Fruit fly (Drosophila melanogaster) whole organism, embryonic: ENCODE data around the gene Rbcn-3B.

Experiments used
- Atf3 ChIP-seq: fragments of 200-800 bp; sonication (Bioruptor generic); optimal IDR thresholded peaks from 3 replicates; lab custom pipeline; 2016; ENCODE audit warnings: missing biosample characterization, missing genetic modification characterization
- Blimp-1 ChIP-seq: fragments of 200-800 bp; sonication (Bioruptor generic); optimal IDR thresholded peaks from 3 replicates; lab custom pipeline; 2018; ENCODE audit warnings: missing biosample characterization, missing genetic modification characterization, mild to moderate bottlenecking, moderate library complexity, missing genetic modification reagents
- Bteb2 ChIP-seq: fragments of 200-800 bp; sonication (Bioruptor generic); optimal IDR thresholded peaks from 2 replicates; lab custom pipeline; 2016; ENCODE audit warnings: missing biosample characterization, missing genetic modification characterization
- CG10274 ChIP-seq: fragments of 200-800 bp; sonication (Bioruptor generic); optimal IDR thresholded peaks from 3 replicates; lab custom pipeline; 2017; ENCODE audit warnings: missing biosample characterization, mild to moderate bottlenecking, missing genetic modification characterization
- CG11085 ChIP-seq: fragments of 200-800 bp; sonication (Bioruptor generic); IDR thresholded peaks from 2 replicates; pipeline ENCODE4 v1.3.6; 2022; ENCODE audit warnings: missing biosample characterization, missing genetic modification characterization
- CG11247 ChIP-seq: fragments of 200-800 bp; sonication (Bioruptor generic); IDR thresholded peaks from 2 replicates; pipeline ENCODE4 v1.3.6; 2022; ENCODE audit warnings: missing biosample characterization, missing genetic modification characterization
- CG14441 ChIP-seq: fragments of 200-800 bp; sonication (Bioruptor generic); IDR thresholded peaks from 2 replicates; pipeline ENCODE4 v1.3.6; 2022; ENCODE audit warnings: missing biosample characterization, missing genetic modification characterization
- CG14667 ChIP-seq: fragments of 200-800 bp; sonication (Bioruptor generic); IDR thresholded peaks from 2 replicates; pipeline ENCODE4 v1.3.6; 2022; ENCODE audit warnings: missing biosample characterization, missing genetic modification characterization
- CG14710 ChIP-seq: fragments of 200-800 bp; sonication (Bioruptor generic); optimal IDR thresholded peaks from 3 replicates; lab custom pipeline; 2019; ENCODE audit warnings: missing biosample characterization, mild to moderate bottlenecking, missing genetic modification characterization, moderate library complexity
- CG15479 ChIP-seq: fragments of 200-800 bp; sonication (Bioruptor generic); optimal IDR thresholded peaks from 3 replicates; lab custom pipeline; 2019; ENCODE audit warnings: missing biosample characterization, mild to moderate bottlenecking, missing genetic modification characterization, moderate library complexity
- CG15514 ChIP-seq: fragments of 200-800 bp; sonication (Bioruptor generic); optimal IDR thresholded peaks from 3 replicates; lab custom pipeline; 2017; ENCODE audit warnings: missing biosample characterization, missing genetic modification characterization, mild to moderate bottlenecking, moderate library complexity, missing genetic modification reagents
- CG2875 ChIP-seq: fragments of 200-800 bp; sonication (Bioruptor generic); optimal IDR thresholded peaks from 2 replicates; lab custom pipeline; 2017; ENCODE audit warnings: missing biosample characterization, mild to moderate bottlenecking, missing genetic modification characterization, missing genetic modification reagents
- CG3281 ChIP-seq: fragments of 200-800 bp; sonication (Bioruptor generic); optimal IDR thresholded peaks from 3 replicates; lab custom pipeline; 2017; ENCODE audit warnings: missing biosample characterization, mild to moderate bottlenecking, missing genetic modification characterization
- CG4707 ChIP-seq: fragments of 200-800 bp; sonication (Bioruptor generic); optimal IDR thresholded peaks from 2 replicates; lab custom pipeline; 2018; ENCODE audit warnings: missing biosample characterization, mild to moderate bottlenecking, missing genetic modification characterization, moderate library complexity
- CG4854 ChIP-seq: fragments of 200-800 bp; sonication (Bioruptor generic); optimal IDR thresholded peaks from 2 replicates; lab custom pipeline; 2016; ENCODE audit warnings: missing biosample characterization, missing genetic modification characterization, inconsistent platforms
- CG6791 ChIP-seq: fragments of 200-800 bp; sonication (Bioruptor generic); IDR thresholded peaks from 3 replicates; pipeline ENCODE4 v1.3.6; 2022; ENCODE audit warnings: missing biosample characterization, missing genetic modification characterization; ENCODE audit not compliant: partially characterized antibody
- CG7786 ChIP-seq: fragments of 200-800 bp; sonication (Bioruptor generic); optimal IDR thresholded peaks from 2 replicates; lab custom pipeline; 2016; ENCODE audit warnings: missing biosample characterization, missing genetic modification characterization
- CG7987 ChIP-seq: fragments of 200-800 bp; sonication (Bioruptor generic); optimal IDR thresholded peaks from 2 replicates; lab custom pipeline; 2018; ENCODE audit warnings: missing biosample characterization, mild to moderate bottlenecking, missing genetic modification characterization, moderate library complexity
- CG8281 ChIP-seq: fragments of 200-800 bp; sonication (Bioruptor generic); optimal IDR thresholded peaks from 2 replicates; lab custom pipeline; 2018; ENCODE audit warnings: missing biosample characterization, mild to moderate bottlenecking, missing genetic modification characterization, moderate library complexity
- CG8290 ChIP-seq, 3 experiments: fragments of 200-800 bp; sonication (Bioruptor generic); optimal IDR thresholded peaks; 2 replicates each; lab custom pipeline; 2016 to 2019; ENCODE audit warnings: missing biosample characterization in 3 of 3, missing genetic modification characterization in 3 of 3, mild to moderate bottlenecking in 2 of 3, moderate library complexity in 1 of 3
- CG8359 ChIP-seq: fragments of 200-800 bp; sonication (Bioruptor generic); optimal IDR thresholded peaks from 2 replicates; lab custom pipeline; 2017; ENCODE audit warnings: missing biosample characterization, mild to moderate bottlenecking, missing genetic modification characterization, borderline replicate concordance
- CG8765 ChIP-seq: fragments of 200-800 bp; sonication (Bioruptor generic); IDR thresholded peaks from 2 replicates; pipeline ENCODE4 v1.3.6; 2022; ENCODE audit warnings: missing biosample characterization, missing genetic modification characterization
- CG9215 ChIP-seq: fragments of 200-800 bp; sonication (Bioruptor generic); IDR thresholded peaks from 2 replicates; pipeline ENCODE4 v1.3.6; 2022; ENCODE audit warnings: missing biosample characterization, missing genetic modification characterization
- Doc3 ChIP-seq: fragments of 200-800 bp; sonication (Bioruptor generic); IDR thresholded peaks from 3 replicates; pipeline ENCODE4 v1.3.6; 2022; ENCODE audit warnings: missing biosample characterization, missing genetic modification characterization; ENCODE audit not compliant: partially characterized antibody
- Gug ChIP-seq: fragments of 200-800 bp; sonication (Bioruptor generic); IDR thresholded peaks from 4 replicates; pipeline ENCODE4 v1.3.6; 2022; ENCODE audit warnings: missing biosample characterization, missing genetic modification characterization
- HLH4C ChIP-seq: fragments of 200-800 bp; sonication (Bioruptor generic); IDR thresholded peaks from 3 replicates; pipeline ENCODE4 v1.3.6; 2022; ENCODE audit warnings: missing biosample characterization, missing genetic modification characterization; ENCODE audit not compliant: partially characterized antibody
- MTF-1 ChIP-seq: fragments of 200-800 bp; sonication (Bioruptor generic); optimal IDR thresholded peaks from 2 replicates; lab custom pipeline; 2018; ENCODE audit warnings: missing biosample characterization, mild to moderate bottlenecking, missing genetic modification characterization, borderline replicate concordance
- Poxn ChIP-seq: fragments of 200-800 bp; sonication (Bioruptor generic); IDR thresholded peaks from 2 replicates; pipeline ENCODE4 v1.3.6; 2022; ENCODE audit warnings: missing biosample characterization, missing genetic modification characterization
- Usf ChIP-seq: fragments of 200-800 bp; sonication (Bioruptor generic); optimal IDR thresholded peaks from 2 replicates; lab custom pipeline; 2017; ENCODE audit warnings: missing genotype, missing biosample characterization, missing genetic modification characterization
- aop ChIP-seq: fragments of 200-800 bp; sonication (Bioruptor generic); IDR thresholded peaks from 2 replicates; pipeline ENCODE4 v1.3.6; 2022; ENCODE audit warnings: missing biosample characterization, missing genetic modification characterization
- ap ChIP-seq: fragments of 200-800 bp; sonication (Bioruptor generic); IDR thresholded peaks from 2 replicates; pipeline ENCODE4 v1.3.6; 2022; ENCODE audit warnings: missing biosample characterization, missing genetic modification characterization
- chn ChIP-seq: fragments of 200-800 bp; sonication (Bioruptor generic); optimal IDR thresholded peaks from 2 replicates; lab custom pipeline; 2016; ENCODE audit warnings: missing biosample characterization, missing genetic modification characterization
- dmrt11E ChIP-seq: fragments of 200-800 bp; sonication (Bioruptor generic); optimal IDR thresholded peaks from 3 replicates; lab custom pipeline; 2018; ENCODE audit warnings: missing biosample characterization, mild to moderate bottlenecking, missing genetic modification characterization, moderate library complexity
- gce ChIP-seq: fragments of 200-800 bp; sonication (Bioruptor generic); IDR thresholded peaks from 3 replicates; pipeline ENCODE4 v1.3.6; 2022; ENCODE audit warnings: missing biosample characterization, missing genetic modification characterization
- ind ChIP-seq: fragments of 200-800 bp; sonication (Bioruptor generic); optimal IDR thresholded peaks from 3 replicates; lab custom pipeline; 2016; ENCODE audit warnings: missing biosample characterization, missing genetic modification characterization
- inv ChIP-seq: fragments of 200-800 bp; sonication (Bioruptor generic); IDR thresholded peaks from 2 replicates; pipeline ENCODE4 v1.3.6; 2022; ENCODE audit warnings: missing biosample characterization, missing genetic modification characterization; ENCODE audit not compliant: partially characterized antibody
- lbe ChIP-seq: fragments of 200-800 bp; sonication (Bioruptor generic); optimal IDR thresholded peaks from 2 replicates; lab custom pipeline; 2016; ENCODE audit warnings: missing biosample characterization, mild to moderate bottlenecking, missing genetic modification characterization
- lilli ChIP-seq: fragments of 200-800 bp; sonication (Bioruptor generic); optimal IDR thresholded peaks from 3 replicates; lab custom pipeline; 2016; ENCODE audit warnings: missing biosample characterization, missing genetic modification characterization
- lov ChIP-seq, 2 experiments: fragments of 200-800 bp in 1 of 2; fragments of >200 bp in 1 of 2; sonication (Bioruptor generic) in 1 of 2; IDR thresholded peaks in 1 of 2; optimal IDR thresholded peaks in 1 of 2; 2 replicates in 1 of 2; 3 replicates in 1 of 2; pipeline versions ENCODE4 v1.3.6 to Lab custom; 2017 to 2022; ENCODE audit warnings: missing biosample characterization in 1 of 2, missing genetic modification characterization in 1 of 2
- prd ChIP-seq, 3 experiments: fragments of >200 bp in 2 of 3; fragments of 200-800 bp in 1 of 3; sonication (Bioruptor generic) in 1 of 3; optimal IDR thresholded peaks in 2 of 3; IDR thresholded peaks in 1 of 3; 2 replicates in 2 of 3; 3 replicates in 1 of 3; pipeline versions ENCODE4 v1.3.6 to Lab custom; 2017 to 2022; ENCODE audit warnings: missing biosample characterization in 1 of 3, missing genetic modification characterization in 1 of 3
- pzg ChIP-seq: fragments of 200-800 bp; sonication (Bioruptor generic); optimal IDR thresholded peaks from 3 replicates; lab custom pipeline; 2018; ENCODE audit warnings: missing biosample characterization, mild to moderate bottlenecking, missing genetic modification characterization, moderate library complexity
- scrt ChIP-seq: fragments of 200-800 bp; sonication (Bioruptor generic); optimal IDR thresholded peaks from 2 replicates; lab custom pipeline; 2018; ENCODE audit warnings: missing biosample characterization, mild to moderate bottlenecking, missing genetic modification characterization, moderate library complexity
- shn ChIP-seq: fragments of 200-800 bp; sonication (Bioruptor generic); optimal IDR thresholded peaks from 3 replicates; lab custom pipeline; 2016; ENCODE audit warnings: missing biosample characterization, missing genetic modification characterization
- sug ChIP-seq: fragments of 200-800 bp; optimal IDR thresholded peaks from 2 replicates; lab custom pipeline; 2019; ENCODE audit warnings: missing biosample characterization, mild to moderate bottlenecking, missing genetic modification characterization, moderate library complexity
- tap ChIP-seq: fragments of 200-800 bp; optimal IDR thresholded peaks from 3 replicates; lab custom pipeline; 2019; ENCODE audit warnings: missing biosample characterization, mild to moderate bottlenecking, missing genetic modification characterization, moderate library complexity
- trh ChIP-seq: fragments of 200-800 bp; sonication (Bioruptor generic); optimal IDR thresholded peaks from 2 replicates; lab custom pipeline; 2016; ENCODE audit warnings: missing biosample characterization, missing genetic modification characterization
- vnd ChIP-seq: fragments of 200-800 bp; sonication (Bioruptor generic); IDR thresholded peaks from 3 replicates; pipeline ENCODE4 v1.3.6; 2022; ENCODE audit warnings: missing biosample characterization, missing genetic modification characterization; ENCODE audit not compliant: partially characterized antibody

The Rbcn-3B gene

DNA sequence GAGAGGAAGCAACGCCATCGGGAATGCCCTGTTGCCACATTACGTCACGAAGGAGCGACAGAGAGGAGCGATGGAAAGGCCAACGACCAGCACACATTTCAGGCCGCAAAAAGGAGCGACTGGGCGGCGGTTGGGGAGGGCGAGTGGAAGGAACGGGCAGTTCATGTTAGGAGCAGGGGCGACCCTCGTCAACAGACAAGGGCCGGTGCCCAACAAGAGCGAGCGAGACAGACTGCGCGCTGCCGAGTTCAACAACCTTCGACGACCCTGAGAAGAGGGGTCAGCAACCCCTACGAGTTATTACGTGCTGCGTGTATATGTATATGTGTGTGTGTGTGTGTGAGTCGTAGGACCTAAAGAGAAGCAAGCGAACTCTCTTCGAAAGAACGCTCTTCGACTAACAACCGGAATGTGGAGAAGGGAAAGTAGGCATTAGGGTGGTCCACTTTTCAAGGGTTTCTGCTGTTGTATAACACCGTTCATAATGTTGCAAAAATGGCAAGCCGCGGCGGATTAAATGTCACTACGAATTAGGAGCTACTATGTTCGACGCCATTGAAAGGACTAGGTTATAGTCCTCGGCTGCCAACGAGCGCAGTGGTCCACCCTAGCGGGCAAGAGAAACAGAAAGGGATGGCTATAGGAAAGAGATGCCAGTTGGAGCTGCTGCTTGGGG, 42.8 kb downstream of the Rbcn-3B start (continued):
- TF ChIP-seq Blimp-1 = peak; percentile 97
- peak; percentile 84 for TF ChIP-seq CG10274 (GFP tag; lab: Kevin White, UChicago)
- peak; percentile 96 for TF ChIP-seq CG7786
- TF ChIP-seq Usf (GFP tag; lab: Kevin White, UChicago) = peak; percentile 81
- peak; percentile 95 for TF ChIP-seq chn (GFP tag; lab: Kevin White, UChicago)
- peak; percentile 89 for TF ChIP-seq CG8765 (GFP tag; lab: Robert Waterston, UW)
- TF ChIP-seq CG6791 (GFP tag; lab: Robert Waterston, UW) = no peak
- TF ChIP-seq ind = peak; percentile 97
- TF ChIP-seq CG11247 = peak; percentile 88
- peak; percentile 96 for TF ChIP-seq tap
- peak; percentile 88 for TF ChIP-seq CG14667 (GFP tag; lab: Robert Waterston, UW)
- TF ChIP-seq prd (optimal IDR thresholded peaks at IDR 0.05; lab: Kevin White, UChicago) = no peak
- peak; percentile 91 for TF ChIP-seq prd (GFP tag; IDR thresholded peaks at IDR 0.05; lab: Robert Waterston, UW)
- TF ChIP-seq lbe (GFP tag; lab: Kevin White, UChicago) = peak; percentile 97
- TF ChIP-seq lilli (GFP tag; lab: Kevin White, UChicago) = peak; percentile 96
- peak; percentile 84 for TF ChIP-seq CG8290 (GFP tag; optimal IDR thresholded peaks at IDR 0.05; lab: Kevin White, UChicago)
- peak; percentile 60 to 99 for TF ChIP-seq CG8290 (tag; optimal IDR thresholded peaks at IDR 0.05; lab: Kevin White, UChicago)
- TF ChIP-seq CG4854 (GFP tag; lab: Kevin White, UChicago) = peak; percentile 89
- no peak for TF ChIP-seq inv
- TF ChIP-seq aop (GFP tag; lab: Robert Waterston, UW) = peak; percentile 78
- TF ChIP-seq ap (GFP tag; lab: Robert Waterston, UW) = peak; percentile 93
- peak; percentile 91 for TF ChIP-seq Bteb2 (GFP tag; lab: Kevin White, UChicago)
- peak; percentile 89 for TF ChIP-seq Gug (GFP tag; lab: Robert Waterston, UW)
- TF ChIP-seq shn (GFP tag; lab: Kevin White, UChicago) = peak; percentile 94
- peak; percentile 95 for TF ChIP-seq CG3281 (GFP tag; lab: Kevin White, UChicago)
- TF ChIP-seq lov (optimal IDR thresholded peaks at IDR 0.05; lab: Kevin White, UChicago) = no peak
- peak; percentile 95 for TF ChIP-seq lov (GFP tag; IDR thresholded peaks at IDR 0.05; lab: Robert Waterston, UW)
- TF ChIP-seq CG2875 (GFP tag; lab: Kevin White, UChicago) = peak; percentile 95
- peak; percentile 83 for TF ChIP-seq CG9215 (GFP tag; lab: Robert Waterston, UW)
- TF ChIP-seq CG14710 = peak; percentile 94
- TF ChIP-seq CG7987 (GFP tag; lab: Kevin White, UChicago) = peak; percentile 93
- peak; percentile 94 for TF ChIP-seq CG4707 (GFP tag; lab: Kevin White, UChicago)
- peak; percentile 90 for TF ChIP-seq CG15514 (GFP tag; lab: Kevin White, UChicago)
- TF ChIP-seq CG11085 (GFP tag; lab: Robert Waterston, UW) = peak; percentile 76
- TF ChIP-seq scrt = peak; percentile 93
- TF ChIP-seq sug = peak; percentile 84
- no peak for TF ChIP-seq vnd (GFP tag; lab: Robert Waterston, UW)
- no peak for TF ChIP-seq HLH4C
- TF ChIP-seq pzg (GFP tag; lab: Kevin White, UChicago) = peak; percentile 27
- peak; percentile 85 for TF ChIP-seq CG8281
- TF ChIP-seq Doc3 (GFP tag; lab: Robert Waterston, UW) = no peak
- TF ChIP-seq CG8359 (GFP tag; lab: Kevin White, UChicago) = peak; percentile 90
- peak; percentile 61; the same call in 1 of the 2 replicates for TF ChIP-seq Poxn (GFP tag; lab: Robert Waterston, UW)
- TF ChIP-seq Atf3 (GFP tag; lab: Kevin White, UChicago) = peak; percentile 93
- TF ChIP-seq gce (GFP tag; lab: Robert Waterston, UW) = peak; percentile 94
- TF ChIP-seq dmrt11E (tag; lab: Kevin White, UChicago) = peak; percentile 94
- peak; percentile 93 for TF ChIP-seq MTF-1 (GFP tag; lab: Kevin White, UChicago)
- peak; percentile 68 for TF ChIP-seq trh (GFP tag; lab: Kevin White, UChicago)
- peak; percentile 92 for TF ChIP-seq CG14441 (GFP tag; lab: Robert Waterston, UW)
- TF ChIP-seq CG15479 (GFP tag; lab: Kevin White, UChicago) = no peak
